Worm (Caenorhabditis elegans) whole organism, young adult: ENCODE results near the gene sun-1.

Experiments
- B0336.3 ChIP-seq: fragments of 200-800 bp; sonication (Bioruptor generic); IDR thresholded peaks from 2 replicates; pipeline ENCODE4 v1.3.6; 2022; ENCODE audit warnings: missing genetic modification characterization, missing compliant biosample characterization
- D2030.7 ChIP-seq: fragments of 200-800 bp; sonication (Bioruptor generic); IDR thresholded peaks from 2 replicates; pipeline ENCODE4 v1.3.6; 2022; ENCODE audit warnings: missing genetic modification reagents, missing genetic modification characterization, missing compliant biosample characterization
- F33H1.4 ChIP-seq: fragments of 200-800 bp; sonication (Bioruptor generic); IDR thresholded peaks from 2 replicates; pipeline ENCODE4 v1.3.6; 2022; ENCODE audit warnings: missing genetic modification reagents, missing genetic modification characterization, missing compliant biosample characterization
- F37B4.10 ChIP-seq: fragments of 200-800 bp; sonication (Bioruptor generic); IDR thresholded peaks from 2 replicates; pipeline ENCODE4 v1.3.6; 2022; ENCODE audit warnings: missing genetic modification characterization, missing compliant biosample characterization
- F39B2.1 ChIP-seq: fragments of 200-800 bp; sonication (Bioruptor generic); IDR thresholded peaks from 2 replicates; pipeline ENCODE4 v1.3.6; 2022; ENCODE audit warnings: missing genetic modification reagents, missing genetic modification characterization, missing compliant biosample characterization
- F57A8.1 ChIP-seq: fragments of 200-800 bp; sonication (Bioruptor generic); optimal IDR thresholded peaks from 2 replicates; lab custom pipeline; 2018; ENCODE audit warnings: mild to moderate bottlenecking, missing genetic modification characterization, moderate library complexity, missing compliant biosample characterization
- F57C9.4 ChIP-seq: sonication (generic microtip); optimal IDR thresholded peaks from 2 replicates; lab custom pipeline; 2017; ENCODE audit warnings: mild to moderate bottlenecking, missing genetic modification characterization, missing compliant biosample characterization
- K12H6.12 ChIP-seq: fragments of 200-800 bp; sonication (Bioruptor generic); optimal IDR thresholded peaks from 2 replicates; lab custom pipeline; 2018; ENCODE audit warnings: mild to moderate bottlenecking, missing genetic modification characterization, missing compliant biosample characterization
- T07F8.4 ChIP-seq: sonication (generic microtip); optimal IDR thresholded peaks from 2 replicates; lab custom pipeline; 2016; ENCODE audit warnings: mild to moderate bottlenecking, missing genetic modification characterization, moderate library complexity, missing compliant biosample characterization
- T26A5.8 ChIP-seq: sonication (generic microtip); optimal IDR thresholded peaks from 2 replicates; lab custom pipeline; 2016; ENCODE audit warnings: missing genetic modification characterization, missing compliant biosample characterization
- Y56A3A.18 ChIP-seq: fragments of 200-800 bp; sonication (Bioruptor generic); IDR thresholded peaks from 2 replicates; pipeline ENCODE4 v1.3.6; 2022; ENCODE audit warnings: missing genetic modification reagents, missing genetic modification characterization, missing compliant biosample characterization
- aptf-3 ChIP-seq: fragments of 200-800 bp; sonication (Bioruptor generic); IDR thresholded peaks from 2 replicates; pipeline ENCODE4 v1.3.6; 2022; ENCODE audit warnings: missing genetic modification characterization, missing compliant biosample characterization
- attf-5 ChIP-seq: fragments of 200-800 bp; sonication (Bioruptor generic); optimal IDR thresholded peaks from 2 replicates; lab custom pipeline; 2018; ENCODE audit warnings: mild to moderate bottlenecking, missing genetic modification characterization, missing compliant biosample characterization
- ccch-3 ChIP-seq: fragments of 200-800 bp; sonication (Bioruptor generic); optimal IDR thresholded peaks from 2 replicates; lab custom pipeline; 2018; ENCODE audit warnings: mild to moderate bottlenecking, missing genetic modification characterization, missing compliant biosample characterization
- ceh-100 ChIP-seq: fragments of 200-800 bp; sonication (Bioruptor generic); IDR thresholded peaks from 2 replicates; pipeline ENCODE4 v1.3.6; 2022; ENCODE audit warnings: missing genetic modification reagents, missing genetic modification characterization, missing compliant biosample characterization
- ceh-91 ChIP-seq: fragments of 200-800 bp; sonication (Bioruptor generic); IDR thresholded peaks from 2 replicates; pipeline ENCODE4 v1.3.6; 2022; ENCODE audit warnings: missing genetic modification reagents, missing genetic modification characterization, missing compliant biosample characterization
- dox-1 ChIP-seq: fragments of 200-800 bp; sonication (Bioruptor generic); IDR thresholded peaks from 2 replicates; pipeline ENCODE4 v1.3.6; 2022; ENCODE audit warnings: missing genetic modification reagents, missing genetic modification characterization, missing compliant biosample characterization
- dpl-1 ChIP-seq: fragments of 150-350 bp; optimal IDR thresholded peaks from 2 replicates; lab custom pipeline; 2014; ENCODE audit warnings: missing biosample characterization, missing genetic modification reagents, missing genetic modification characterization
- efl-1 ChIP-seq: fragments of 150-350 bp; optimal IDR thresholded peaks from 2 replicates; lab custom pipeline; 2014; ENCODE audit warnings: missing biosample characterization, missing genetic modification reagents, missing genetic modification characterization
- fkh-3 ChIP-seq: sonication (generic microtip); optimal IDR thresholded peaks from 2 replicates; lab custom pipeline; 2016; ENCODE audit warnings: mild to moderate bottlenecking, missing genetic modification characterization, missing compliant biosample characterization
- gei-17 ChIP-seq: fragments of 200-800 bp; sonication (Bioruptor generic); optimal IDR thresholded peaks from 2 replicates; lab custom pipeline; 2018; ENCODE audit warnings: mild to moderate bottlenecking, missing genetic modification characterization, missing compliant biosample characterization
- him-1 ChIP-seq: sonication (generic microtip); optimal IDR thresholded peaks from 2 replicates; lab custom pipeline; 2016; ENCODE audit warnings: missing genotype, missing genetic modification reagents, missing genetic modification characterization, missing compliant biosample characterization
- hlh-26 ChIP-seq: fragments of 200-800 bp; sonication (Bioruptor generic); conservative IDR thresholded peaks from 2 replicates; pipeline ENCODE4 v1.3.6; 2022; ENCODE audit warnings: missing genetic modification reagents, missing genetic modification characterization, missing compliant biosample characterization
- hrde-1 ChIP-seq: sonication (generic microtip); optimal IDR thresholded peaks from 2 replicates; lab custom pipeline; 2016; ENCODE audit warnings: missing genetic modification characterization, mild to moderate bottlenecking, missing compliant biosample characterization, moderate library complexity, missing genotype, missing genetic modification reagents, borderline replicate concordance
- lag-1 ChIP-seq: fragments of 200-800 bp; sonication (Bioruptor generic); IDR thresholded peaks from 2 replicates; pipeline ENCODE4 v1.3.6; 2022; ENCODE audit warnings: missing genetic modification reagents, missing genetic modification characterization, missing compliant biosample characterization
- lin-40 ChIP-seq: sonication (generic microtip); optimal IDR thresholded peaks from 2 replicates; lab custom pipeline; 2016; ENCODE audit warnings: missing genetic modification characterization, mild to moderate bottlenecking, missing compliant biosample characterization, missing genotype, missing genetic modification reagents
- madf-8 ChIP-seq: fragments of 200-800 bp; sonication (Bioruptor generic); conservative IDR thresholded peaks from 2 replicates; pipeline ENCODE4 v1.3.6; 2022; ENCODE audit warnings: missing genetic modification reagents, missing genetic modification characterization, missing compliant biosample characterization
- mxl-1 ChIP-seq: sonication (generic microtip); optimal IDR thresholded peaks from 2 replicates; lab custom pipeline; 2016; ENCODE audit warnings: missing genetic modification characterization, missing compliant biosample characterization
- nfya-1 ChIP-seq: sonication (generic microtip); optimal IDR thresholded peaks from 2 replicates; lab custom pipeline; 2017; ENCODE audit warnings: antibody characterized with exemption, missing compliant biosample characterization, missing genetic modification characterization, borderline replicate concordance; ENCODE audit not compliant: insufficient read depth
- nhr-120 ChIP-seq: fragments of 200-800 bp; sonication (Bioruptor generic); IDR thresholded peaks from 2 replicates; pipeline ENCODE4 v1.3.6; 2022; ENCODE audit warnings: missing genetic modification characterization, missing compliant biosample characterization
- nhr-27 ChIP-seq: fragments of 200-800 bp; sonication (Bioruptor generic); optimal IDR thresholded peaks from 2 replicates; lab custom pipeline; 2018; ENCODE audit warnings: mild to moderate bottlenecking, missing genetic modification characterization, moderate library complexity, missing compliant biosample characterization
- nhr-90 ChIP-seq: sonication (generic microtip); optimal IDR thresholded peaks from 2 replicates; lab custom pipeline; 2016; ENCODE audit warnings: missing genotype, mild to moderate bottlenecking, missing genetic modification characterization, missing compliant biosample characterization
- repo-1 ChIP-seq: sonication (generic microtip); optimal IDR thresholded peaks from 2 replicates; lab custom pipeline; 2017; ENCODE audit warnings: mild to moderate bottlenecking, missing genetic modification characterization, missing compliant biosample characterization
- rpc-1 ChIP-seq, 2 experiments: fragments of 150-350 bp in 1 of 2; sonication (generic microtip) in 1 of 2; optimal IDR thresholded peaks; 2 replicates each; lab custom pipeline; 2014 to 2018; ENCODE audit warnings: missing biosample characterization in 1 of 2, missing genetic modification characterization in 1 of 2, missing genetic modification reagents in 1 of 2, missing genotype in 1 of 2
- snpc-1.1 ChIP-seq: sonication (generic microtip); optimal IDR thresholded peaks from 2 replicates; lab custom pipeline; 2017; ENCODE audit warnings: missing genetic modification characterization, mild to moderate bottlenecking, missing compliant biosample characterization, antibody characterized with exemption, moderate library complexity, missing genotype, missing genetic modification reagents; ENCODE audit not compliant: insufficient read depth
- snpc-1.3 ChIP-seq: sonication (generic microtip); optimal IDR thresholded peaks from 2 replicates; lab custom pipeline; 2017; ENCODE audit warnings: missing genetic modification characterization, mild to moderate bottlenecking, missing compliant biosample characterization, antibody characterized with exemption, moderate library complexity, missing genotype, missing genetic modification reagents; ENCODE audit not compliant: insufficient read depth
- snpc-3.4 ChIP-seq: sonication (generic microtip); optimal IDR thresholded peaks from 2 replicates; lab custom pipeline; 2017; ENCODE audit warnings: missing genetic modification characterization, mild to moderate bottlenecking, missing compliant biosample characterization, antibody characterized with exemption, moderate library complexity, missing genotype, missing genetic modification reagents
- snpc-4 ChIP-seq, 5 experiments: fragments of 150-350 bp in 1 of 5; sonication (generic microtip) in 4 of 5; optimal IDR thresholded peaks; 2 replicates each; lab custom pipeline; 2014 to 2018; ENCODE audit warnings: missing genetic modification characterization in 5 of 5, missing biosample characterization in 3 of 5, antibody characterized with exemption in 2 of 5, mild to moderate bottlenecking in 2 of 5, missing compliant biosample characterization in 2 of 5, missing genotype in 2 of 5, moderate library complexity in 2 of 5, missing genetic modification reagents in 1 of 5
- somi-1 ChIP-seq: fragments of 200-800 bp; sonication (Bioruptor generic); optimal IDR thresholded peaks from 2 replicates; lab custom pipeline; 2018; ENCODE audit warnings: mild to moderate bottlenecking, missing genetic modification characterization, missing compliant biosample characterization
- tbx-9 ChIP-seq: sonication (generic microtip); optimal IDR thresholded peaks from 2 replicates; lab custom pipeline; 2016; ENCODE audit warnings: borderline replicate concordance, missing genetic modification characterization, inconsistent platforms, missing compliant biosample characterization
- tlf-1 ChIP-seq: fragments of 200-800 bp; sonication (Bioruptor generic); optimal IDR thresholded peaks from 2 replicates; lab custom pipeline; 2018; ENCODE audit warnings: mild to moderate bottlenecking, missing genetic modification characterization, missing compliant biosample characterization
- zfh-2 ChIP-seq: fragments of 200-800 bp; sonication (Bioruptor generic); conservative IDR thresholded peaks from 2 replicates; pipeline ENCODE4 v1.3.6; 2022; ENCODE audit warnings: missing genetic modification reagents, missing genetic modification characterization, missing compliant biosample characterization
- ztf-22 ChIP-seq: fragments of 200-800 bp; sonication (Bioruptor generic); optimal IDR thresholded peaks from 2 replicates; lab custom pipeline; 2018; ENCODE audit warnings: mild to moderate bottlenecking, missing genetic modification characterization, moderate library complexity, missing compliant biosample characterization

Gene sun-1

DNA sequence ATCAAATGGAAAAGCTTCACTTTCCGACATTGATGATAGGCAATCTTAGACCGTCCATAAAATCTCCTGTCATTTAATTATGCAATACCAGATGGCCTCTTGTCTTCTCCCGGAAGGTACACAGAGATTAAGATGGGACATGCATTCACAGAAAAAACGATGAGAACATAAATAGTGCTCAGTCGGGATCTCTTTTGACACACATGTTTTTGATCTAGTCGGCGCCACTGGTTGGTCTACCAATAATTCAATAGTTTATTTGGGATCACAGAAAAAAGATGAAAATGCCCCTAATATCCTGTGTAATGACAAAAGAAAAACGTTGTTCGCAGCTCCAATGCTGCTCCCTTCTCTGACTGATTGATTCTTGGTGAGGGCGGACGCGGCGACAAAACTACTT lies 32.3 kb downstream of the sun-1 start:
- TF ChIP-seq tbx-9 (tag; lab: Kevin White, UChicago) (no peak), somi-1 (GFP tag; lab: Kevin White, UChicago) (no peak), efl-1 (GFP tag; lab: Kevin White, UChicago) (no peak), ceh-100 (GFP tag; lab: Robert Waterston, UW) (no peak), him-1 (no peak), tlf-1 (GFP tag; lab: Kevin White, UChicago) (no peak)

DNA sequence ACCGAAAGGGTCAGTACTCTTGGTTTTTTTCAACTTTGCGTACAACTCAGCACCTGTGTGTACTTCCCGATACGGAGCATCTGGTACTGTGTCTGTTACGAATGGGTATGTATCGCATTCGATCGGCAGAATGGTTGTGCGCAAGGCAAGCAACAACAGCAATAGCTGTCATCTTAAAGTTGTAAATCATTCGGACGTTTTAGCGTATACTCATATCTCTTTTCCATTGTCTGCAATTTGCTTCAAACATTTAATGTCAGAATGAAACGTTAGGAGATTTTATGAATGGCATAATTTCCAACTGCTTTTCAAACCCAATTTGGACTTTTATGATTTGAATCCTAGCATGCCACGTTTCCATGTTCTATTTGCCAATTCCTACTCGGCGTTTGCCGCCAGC lies 36.3 kb downstream of the sun-1 start:
- TF ChIP-seq F57C9.4, result no peak
- no peak for TF ChIP-seq zfh-2 (GFP tag; lab: Robert Waterston, UW)
- no peak for TF ChIP-seq mxl-1
- no peak for TF ChIP-seq dox-1 (GFP tag; lab: Robert Waterston, UW)
- no peak for TF ChIP-seq efl-1 (GFP tag; lab: Kevin White, UChicago)
- TF ChIP-seq ceh-91, result no peak
- TF ChIP-seq B0336.3, result no peak
- no peak for TF ChIP-seq F39B2.1 (GFP tag; lab: Robert Waterston, UW)
- no peak for TF ChIP-seq attf-5
- TF ChIP-seq lin-40 (tag; lab: Kevin White, UChicago), result no peak
- TF ChIP-seq tlf-1 (GFP tag; lab: Kevin White, UChicago), result no peak
- TF ChIP-seq T07F8.4 (tag; lab: Kevin White, UChicago), result no peak
- no peak for TF ChIP-seq fkh-3 (tag; lab: Kevin White, UChicago)
- no peak for TF ChIP-seq ccch-3

DNA sequence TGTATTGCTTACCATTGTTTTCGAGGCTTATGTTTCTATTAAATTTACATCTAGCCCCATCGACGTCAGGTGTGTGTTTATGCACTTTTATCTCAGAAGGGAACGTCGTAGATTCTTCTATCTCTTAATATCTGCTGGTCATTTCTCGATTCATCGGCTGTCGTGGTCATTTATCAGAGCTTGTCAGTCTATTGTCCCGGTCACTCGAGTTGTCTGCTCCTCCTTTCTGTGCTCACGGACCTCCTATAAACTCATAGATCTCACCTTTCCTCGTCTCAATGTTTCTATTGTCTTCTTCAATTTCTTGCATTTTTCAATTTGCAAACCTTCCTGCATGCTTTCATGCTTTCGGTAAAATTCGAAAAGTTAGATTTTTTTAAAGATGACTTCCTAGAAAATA lies 39.1 kb downstream of the sun-1 start:
- TF ChIP-seq D2030.7 (GFP tag; lab: Robert Waterston, UW) (no peak), repo-1 (tag; lab: Kevin White, UChicago) (no peak), nfya-1 (no peak), B0336.3 (no peak), ccch-3 (no peak), snpc-1.3 (tag; lab: Kevin White, UChicago) (no peak), efl-1 (GFP tag; lab: Kevin White, UChicago) (no peak), Y56A3A.18 (GFP tag; lab: Robert Waterston, UW) (no peak), nhr-27 (tag; lab: Kevin White, UChicago) (no peak), nhr-90 (tag; lab: Kevin White, UChicago) (no peak), lag-1 (GFP tag; lab: Robert Waterston, UW) (no peak), gei-17 (GFP tag; lab: Kevin White, UChicago) (no peak), snpc-1.1 (tag; lab: Kevin White, UChicago) (no peak), zfh-2 (GFP tag; lab: Robert Waterston, UW) (no peak), K12H6.12 (tag; lab: Kevin White, UChicago) (no peak), ztf-22 (GFP tag; lab: Kevin White, UChicago) (no peak)

DNA sequence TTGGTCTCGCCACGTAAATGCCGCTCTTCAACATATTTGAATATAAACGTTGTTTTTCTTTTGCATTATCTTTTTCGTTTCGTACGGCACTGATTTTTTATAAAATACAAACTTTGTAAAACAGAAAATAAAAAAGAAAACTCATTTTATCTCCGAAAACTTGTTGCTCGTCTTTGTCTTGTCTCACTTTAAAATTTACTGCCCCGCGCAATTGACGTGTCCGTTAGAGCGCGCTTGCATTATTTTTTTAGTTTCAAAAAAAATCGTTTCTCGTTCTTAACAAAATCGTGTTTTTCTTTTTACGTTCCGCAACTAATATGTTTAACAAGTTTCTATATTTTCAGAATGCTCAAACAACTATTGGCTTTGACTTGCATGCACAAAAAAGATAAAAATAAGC lies 40.8 kb downstream of the sun-1 start, which contains the start of gene noca-1:
Gene noca-1 (plus strand): TSS at position 345 of the 400 bp plus-strand sequence.
- TF ChIP-seq rpc-1 (optimal IDR thresholded peaks at IDR 0.05; lab: Kevin White, UChicago) (no peak), rpc-1 (tag; optimal IDR thresholded peaks at IDR 0.05; lab: Kevin White, UChicago) (no peak), T26A5.8 (tag; lab: Kevin White, UChicago) (no peak), snpc-3.4 (tag; lab: Kevin White, UChicago) (no peak), nhr-120 (GFP tag; lab: Robert Waterston, UW) (no peak), aptf-3 (GFP tag; lab: Robert Waterston, UW) (no peak), ceh-100 (GFP tag; lab: Robert Waterston, UW) (no peak), hrde-1 (tag; lab: Kevin White, UChicago) (no peak), snpc-4 (GFP tag; optimal IDR thresholded peaks at IDR 0.05; lab: Kevin White, UChicago) (no peak), snpc-4 (tag; optimal IDR thresholded peaks at IDR 0.05; lab: Kevin White, UChicago) (no peak), ceh-91 (0 out of 2 replicates have a peak, but pooled peaks have one; percentile 37), F57A8.1 (GFP tag; lab: Kevin White, UChicago) (no peak), nfya-1 (no peak), ccch-3 (no peak), F37B4.10 (GFP tag; lab: Robert Waterston, UW) (no peak), F33H1.4 (peak; percentile 47), madf-8 (GFP tag; lab: Robert Waterston, UW) (0 out of 2 replicates have a peak, but pooled peaks have one; percentile 7), dpl-1 (peak; percentile 40), hlh-26 (GFP tag; lab: Robert Waterston, UW) (no peak)
